Fruit fly (Drosophila melanogaster): Measurements from ENCODE around the gene CG43221.

The CG43221 gene

DNA sequence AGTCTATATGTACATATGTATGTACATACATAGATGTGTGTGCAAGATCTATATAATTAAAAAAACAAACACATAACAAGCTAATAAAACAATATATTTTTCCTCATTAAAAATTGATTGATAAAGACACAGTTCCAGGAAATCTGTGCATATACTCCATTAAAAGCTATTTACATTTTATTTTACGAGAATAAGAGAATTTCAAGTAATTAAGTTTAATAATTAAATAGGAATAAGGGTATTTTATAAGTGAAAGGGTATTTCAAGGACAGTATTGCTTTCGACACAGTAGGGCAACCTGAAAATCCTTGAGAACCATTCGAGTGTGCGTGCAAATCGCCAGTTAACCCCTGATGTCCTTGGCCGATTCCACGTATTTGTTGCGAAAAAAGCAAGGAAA, 32.9 kb upstream of the CG43221 start, which contains the start of gene CG5050:
Gene CG5050 (plus strand): TSS at position 301 of the 400 bp plus-strand sequence.
- TF ChIP-seq Myc (optimal IDR thresholded peaks at IDR 0.05), result no peak
- no peak for TF ChIP-seq jim (GFP tag; optimal IDR thresholded peaks at IDR 0.05)
- no peak for TF ChIP-seq OdsH (GFP tag; optimal IDR thresholded peaks at IDR 0.05)
- TF ChIP-seq rgr (GFP tag; optimal IDR thresholded peaks at IDR 0.05), result no peak
- TF ChIP-seq br (GFP tag; optimal IDR thresholded peaks at IDR 0.05), result no peak
- TF ChIP-seq Mio (GFP tag; optimal IDR thresholded peaks at IDR 0.05), result no peak
- TF ChIP-seq dl (GFP tag; optimal IDR thresholded peaks at IDR 0.05; ENCODE audit: insufficient read depth in 1 of 2, partially characterized antibody in 2 of 2), result no peak
- TF ChIP-seq Hr78 (GFP tag; optimal IDR thresholded peaks at IDR 0.05), result no peak
- TF ChIP-seq Rel (GFP tag; optimal IDR thresholded peaks at IDR 0.05), result no peak
- TF ChIP-seq Rel (tag; optimal IDR thresholded peaks at IDR 0.05), result no peak
- TF ChIP-seq ey (GFP tag; optimal IDR thresholded peaks at IDR 0.05), result no peak
- no peak for TF ChIP-seq N (GFP tag; optimal IDR thresholded peaks at IDR 0.05)
- TF ChIP-seq Jra (GFP tag; optimal IDR thresholded peaks at IDR 0.05), result no peak
- TF ChIP-seq CG9705 (GFP tag; optimal IDR thresholded peaks at IDR 0.05), result no peak
- no peak for TF ChIP-seq psq (GFP tag; optimal IDR thresholded peaks at IDR 0.05)
- TF ChIP-seq CrebA (GFP tag; optimal IDR thresholded peaks at IDR 0.05; ENCODE audit: borderline replicate concordance), result no peak
- no peak for TF ChIP-seq tai (GFP tag; optimal IDR thresholded peaks at IDR 0.05)
- no peak for TF ChIP-seq foxo (GFP tag; optimal IDR thresholded peaks at IDR 0.05)
- no peak for TF ChIP-seq Hnf4 (GFP tag; optimal IDR thresholded peaks at IDR 0.05)

DNA sequence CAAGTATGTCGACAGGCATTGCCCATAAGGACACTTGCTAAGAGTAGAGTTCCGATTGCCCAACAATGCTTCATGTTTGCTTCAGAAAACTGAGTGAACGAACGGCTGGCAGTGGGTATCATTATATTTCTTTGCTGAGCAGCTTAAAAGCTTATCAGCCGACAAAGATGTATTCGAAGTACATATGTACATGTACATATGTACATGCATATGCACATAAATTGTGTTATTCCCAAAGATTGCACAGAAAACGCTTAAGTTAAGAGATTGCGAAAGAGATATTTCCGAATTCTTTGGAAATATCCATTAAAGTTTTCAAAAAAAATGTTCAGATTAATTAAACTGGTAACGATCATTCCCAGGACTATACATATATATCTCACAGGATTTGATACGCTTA, 29.7 kb upstream of the CG43221 start, which contains the start of gene SPH93:
Gene SPH93 (minus strand): TSS at position 101 of the 400 bp plus-strand sequence.
- TF ChIP-seq Rel (GFP tag; optimal IDR thresholded peaks at IDR 0.05) (no peak), Rel (tag; optimal IDR thresholded peaks at IDR 0.05) (peak; percentile 89), Hr83 (GFP tag; optimal IDR thresholded peaks at IDR 0.05; ENCODE audit: poor library complexity, severe bottlenecking) (no peak), Myc (optimal IDR thresholded peaks at IDR 0.05) (no peak), rgr (GFP tag; optimal IDR thresholded peaks at IDR 0.05) (no peak)

DNA sequence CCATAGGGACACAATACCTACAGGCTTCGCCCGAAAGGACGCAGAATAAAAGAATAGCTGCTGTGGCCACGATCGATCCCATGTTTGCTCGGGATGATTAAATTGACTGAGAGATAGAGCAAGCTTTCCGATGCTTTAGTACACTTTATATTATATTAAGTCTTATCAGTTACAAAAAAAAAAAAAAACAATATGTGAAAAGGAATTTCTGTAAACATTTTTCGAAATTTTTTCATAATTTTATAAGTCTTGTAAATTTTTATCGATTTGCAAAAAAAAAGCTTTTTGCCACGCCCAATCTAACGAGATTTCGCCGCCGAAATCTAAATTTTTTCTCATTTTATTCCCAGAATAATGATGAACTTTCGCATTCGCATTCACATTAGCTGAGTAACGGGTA, 27.6 kb upstream of the CG43221 start, which contains the start of gene CG18563:
Gene CG18563 (minus strand): TSS at position 101 of the 400 bp plus-strand sequence.
- TF ChIP-seq Myc (optimal IDR thresholded peaks at IDR 0.05) (no peak), Mio (GFP tag; optimal IDR thresholded peaks at IDR 0.05) (no peak), br (GFP tag; optimal IDR thresholded peaks at IDR 0.05) (no peak), Vsx2 (GFP tag; optimal IDR thresholded peaks at IDR 0.05; ENCODE audit: partially characterized antibody) (no peak), tai (GFP tag; optimal IDR thresholded peaks at IDR 0.05) (no peak), Rel (GFP tag; optimal IDR thresholded peaks at IDR 0.05) (no peak), Rel (tag; optimal IDR thresholded peaks at IDR 0.05) (no peak), dmrt93B (GFP tag; optimal IDR thresholded peaks at IDR 0.05) (no peak)

DNA sequence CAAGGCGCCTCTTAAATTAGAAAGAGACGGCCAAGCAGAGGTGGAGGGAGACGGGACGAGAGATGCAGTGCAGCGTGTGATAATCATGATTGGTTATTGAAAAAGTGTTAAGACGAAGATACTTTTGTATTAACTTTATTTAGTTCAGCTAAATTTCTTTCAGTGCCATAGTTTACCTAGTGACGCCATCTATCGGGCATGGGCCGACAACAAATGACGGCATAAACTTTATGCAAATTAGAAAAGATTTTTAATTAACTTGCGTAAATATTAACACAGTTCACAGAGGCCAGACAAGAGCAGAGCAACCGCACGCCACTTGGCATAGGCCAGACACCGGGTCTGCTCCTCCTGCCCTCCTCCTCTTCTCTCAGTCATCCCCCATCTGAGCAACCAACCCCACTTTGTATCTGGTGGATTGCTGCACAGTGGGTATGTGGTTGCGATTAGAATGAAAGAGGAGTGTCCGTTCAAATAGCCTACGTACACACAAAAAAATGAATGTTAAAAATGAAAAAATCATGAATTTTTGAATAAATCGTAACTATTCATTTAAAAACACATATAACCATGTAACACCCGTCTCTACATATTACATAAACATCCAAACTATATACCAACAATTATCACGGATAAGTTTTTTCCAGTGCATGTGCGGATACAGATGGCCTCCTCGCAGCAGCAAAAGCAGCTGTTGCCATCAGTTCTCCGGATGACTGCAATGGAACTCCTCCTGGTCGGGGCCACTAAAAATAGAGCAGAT, 19.5 kb upstream of the CG43221 start:
- TF ChIP-seq sage (GFP tag; optimal IDR thresholded peaks at IDR 0.05) (no peak), Hnf4 (GFP tag; optimal IDR thresholded peaks at IDR 0.05) (peak; percentile 39), h (GFP tag; optimal IDR thresholded peaks at IDR 0.05) (peak; percentile 46), HLH106 (tag; optimal IDR thresholded peaks at IDR 0.05) (peak; percentile 29), woc (GFP tag; optimal IDR thresholded peaks at IDR 0.05) (peak; percentile 11), OdsH (GFP tag; optimal IDR thresholded peaks at IDR 0.05) (peak; percentile 47), Hr78 (GFP tag; optimal IDR thresholded peaks at IDR 0.05) (no peak), foxo (GFP tag; optimal IDR thresholded peaks at IDR 0.05) (peak in 1 of 2 experiments; percentile 53), br (GFP tag; optimal IDR thresholded peaks at IDR 0.05) (peak; percentile 3), Rel (GFP tag; optimal IDR thresholded peaks at IDR 0.05) (no peak), Rel (tag; optimal IDR thresholded peaks at IDR 0.05) (no peak), ey (GFP tag; optimal IDR thresholded peaks at IDR 0.05) (peak; percentile 57), psq (GFP tag; optimal IDR thresholded peaks at IDR 0.05) (peak; percentile 19), CrebA (GFP tag; optimal IDR thresholded peaks at IDR 0.05; ENCODE audit: borderline replicate concordance) (no peak), fru (GFP tag; optimal IDR thresholded peaks at IDR 0.05) (peak; percentile 54), sv (GFP tag; optimal IDR thresholded peaks at IDR 0.05) (peak; percentile 66), rgr (GFP tag; optimal IDR thresholded peaks at IDR 0.05) (peak; percentile 53)

DNA sequence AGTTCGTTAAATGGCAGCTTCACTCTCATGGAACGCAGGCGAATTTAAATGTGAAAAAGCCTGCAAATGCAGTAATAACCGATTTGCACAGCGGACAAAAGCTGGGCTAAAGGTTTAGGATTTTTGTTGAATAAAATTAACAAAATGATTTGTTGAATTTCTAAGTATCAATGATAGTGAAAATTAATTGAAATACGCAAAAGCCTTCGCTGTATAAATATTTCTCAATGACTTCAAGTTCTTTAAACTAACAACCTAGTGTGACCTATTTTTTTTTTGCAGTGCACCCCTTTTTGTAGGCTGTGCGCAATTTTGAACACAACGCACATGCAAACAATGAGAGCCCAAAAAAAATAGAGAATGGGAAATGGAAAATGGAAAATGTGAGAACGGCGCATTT, 18.6 kb upstream of the CG43221 start:
- TF ChIP-seq foxo (GFP tag; optimal IDR thresholded peaks at IDR 0.05), result peak in 1 of 2 experiments; percentile 28
- no peak for TF ChIP-seq GATAd (GFP tag; optimal IDR thresholded peaks at IDR 0.05)
- TF ChIP-seq dl (GFP tag; optimal IDR thresholded peaks at IDR 0.05; ENCODE audit: insufficient read depth in 1 of 2, partially characterized antibody in 2 of 2), result no peak
- TF ChIP-seq brk (GFP tag; optimal IDR thresholded peaks at IDR 0.05), result no peak
- TF ChIP-seq lola (GFP tag; optimal IDR thresholded peaks at IDR 0.05), result no peak
- peak; percentile 28 for TF ChIP-seq fru (GFP tag; optimal IDR thresholded peaks at IDR 0.05)
- no peak for TF ChIP-seq Rel (GFP tag; optimal IDR thresholded peaks at IDR 0.05)
- TF ChIP-seq Rel (tag; optimal IDR thresholded peaks at IDR 0.05), result no peak
- no peak for TF ChIP-seq jim (GFP tag; optimal IDR thresholded peaks at IDR 0.05)
- TF ChIP-seq dmrt93B (GFP tag; optimal IDR thresholded peaks at IDR 0.05), result no peak
- no peak for TF ChIP-seq usp (GFP tag; optimal IDR thresholded peaks at IDR 0.05)
- no peak for TF ChIP-seq Jra (GFP tag; optimal IDR thresholded peaks at IDR 0.05)
- no peak for TF ChIP-seq sage (GFP tag; optimal IDR thresholded peaks at IDR 0.05)
- no peak for TF ChIP-seq CrebA (GFP tag; optimal IDR thresholded peaks at IDR 0.05; ENCODE audit: borderline replicate concordance)
- peak; percentile 1 for TF ChIP-seq rgr (GFP tag; optimal IDR thresholded peaks at IDR 0.05)
- no peak for TF ChIP-seq sv (GFP tag; optimal IDR thresholded peaks at IDR 0.05)
- TF ChIP-seq Hnf4 (GFP tag; optimal IDR thresholded peaks at IDR 0.05), result no peak
- TF ChIP-seq ey (GFP tag; optimal IDR thresholded peaks at IDR 0.05), result no peak
- no peak for TF ChIP-seq Vsx2 (GFP tag; optimal IDR thresholded peaks at IDR 0.05; ENCODE audit: partially characterized antibody)
- TF ChIP-seq N (GFP tag; optimal IDR thresholded peaks at IDR 0.05), result no peak
- no peak for TF ChIP-seq woc (GFP tag; optimal IDR thresholded peaks at IDR 0.05)
